Worm (Caenorhabditis elegans): ENCODE measurements around the gene plc-2.

Gene plc-2

DNA sequence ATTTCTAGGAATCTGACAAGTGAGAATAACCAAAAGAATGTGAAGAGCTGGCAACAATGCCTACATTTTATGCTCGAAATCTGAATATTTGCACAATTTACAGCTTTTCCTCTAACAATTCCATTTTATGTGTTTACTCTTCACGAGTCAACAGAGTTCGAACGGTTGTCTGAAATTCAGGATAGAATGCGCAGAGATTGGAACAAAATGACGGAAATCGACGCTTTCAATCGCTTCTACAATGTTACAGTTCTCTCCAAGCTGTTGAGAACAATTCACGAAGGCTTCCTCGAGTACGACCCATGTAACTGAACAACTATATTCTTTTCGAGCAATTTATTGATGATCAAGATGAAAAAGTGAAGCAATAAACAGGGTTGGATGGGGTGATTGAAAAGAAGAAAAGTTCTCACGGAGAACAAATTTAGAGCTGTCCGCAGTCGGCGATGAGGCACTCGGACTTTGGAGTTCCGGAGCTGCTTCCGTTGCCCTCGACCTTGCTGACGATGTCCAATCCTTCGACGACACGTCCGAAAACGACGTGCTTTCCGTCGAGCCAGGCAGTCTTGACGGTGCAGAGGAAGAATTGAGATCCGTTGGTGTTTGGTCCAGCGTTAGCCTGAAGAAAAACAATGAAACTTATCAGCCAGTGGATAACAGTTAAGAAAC is 6.0 kb upstream of the plc-2 start, which contains the start of gene Y75B12B.3:
Gene Y75B12B.3 (minus strand): TSS at position 21 of the 669 bp plus-strand sequence.
- peak; percentile 75 for TF ChIP-seq aha-1 (tag)
- TF ChIP-seq lir-3 (tag; optimal IDR thresholded peaks at IDR 0.05): no peak
- no peak for TF ChIP-seq Y75B8A.6 (GFP tag; IDR thresholded peaks at IDR 0.05)
- peak in 1 of 2 experiments; percentile 1 for TF ChIP-seq lsy-2 (tag; optimal IDR thresholded peaks at IDR 0.05)
- TF ChIP-seq lin-13 (GFP tag; optimal IDR thresholded peaks at IDR 0.05): peak; percentile 1
- TF ChIP-seq pha-4 (GFP tag; IDR thresholded peaks at IDR 0.05): no peak; the same call in 1 of the 2 replicates
- no peak for TF ChIP-seq pha-4 (tag; optimal IDR thresholded peaks at IDR 0.05)
- no peak for TF ChIP-seq saeg-2 (GFP tag; IDR thresholded peaks at IDR 0.05)
- TF ChIP-seq mdt-29 (GFP tag; IDR thresholded peaks at IDR 0.05): 0 out of 2 replicates have a peak, but pooled peaks have one; percentile 42
- peak; percentile 39; the same call in 1 of the 2 replicates for TF ChIP-seq arid-1 (GFP tag; conservative IDR thresholded peaks at IDR 0.05)
- no peak for TF ChIP-seq daf-16 (GFP tag; optimal IDR thresholded peaks at IDR 0.05)
- TF ChIP-seq daf-16 (tag; optimal IDR thresholded peaks at IDR 0.05): no peak
- TF ChIP-seq daf-12 (tag; optimal IDR thresholded peaks at IDR 0.05): no peak
- TF ChIP-seq mep-1 (tag; optimal IDR thresholded peaks at IDR 0.05): peak; percentile 11
- TF ChIP-seq php-3 (GFP tag; IDR thresholded peaks at IDR 0.05): no peak
- no peak for TF ChIP-seq nhr-237 (tag; optimal IDR thresholded peaks at IDR 0.05)
- no peak for TF ChIP-seq spr-1 (tag; optimal IDR thresholded peaks at IDR 0.05)
- TF ChIP-seq nhr-77 (tag; optimal IDR thresholded peaks at IDR 0.05): no peak
- TF ChIP-seq lin-29 (GFP tag; IDR thresholded peaks at IDR 0.05): no peak
- no peak for TF ChIP-seq spr-3 (GFP tag; optimal IDR thresholded peaks at IDR 0.05)
- TF ChIP-seq ctbp-1 (GFP tag; IDR thresholded peaks at IDR 0.05): no peak
- no peak for TF ChIP-seq hmg-1.1 (GFP tag; IDR thresholded peaks at IDR 0.05)
- TF ChIP-seq lin-38 (GFP tag; IDR thresholded peaks at IDR 0.05): peak; percentile 52
- no peak for TF ChIP-seq ces-1 (GFP tag; optimal IDR thresholded peaks at IDR 0.05)
- no peak for TF ChIP-seq tag-97 (GFP tag; IDR thresholded peaks at IDR 0.05)
- no peak for TF ChIP-seq skn-1 (tag; optimal IDR thresholded peaks at IDR 0.05)
- no peak for TF ChIP-seq mdl-1 (tag; optimal IDR thresholded peaks at IDR 0.05)
- TF ChIP-seq ztf-7 (tag; optimal IDR thresholded peaks at IDR 0.05): no peak
- no peak for TF ChIP-seq mxl-3 (GFP tag; optimal IDR thresholded peaks at IDR 0.05)
- TF ChIP-seq ceh-28 (tag; optimal IDR thresholded peaks at IDR 0.05): no peak
- TF ChIP-seq dmd-9 (GFP tag; IDR thresholded peaks at IDR 0.05): no peak
- TF ChIP-seq dmd-6 (GFP tag; IDR thresholded peaks at IDR 0.05): no peak
- TF ChIP-seq hlh-11 (tag; optimal IDR thresholded peaks at IDR 0.05): no peak
- no peak for TF ChIP-seq ZK337.2 (GFP tag; IDR thresholded peaks at IDR 0.05)
- TF ChIP-seq fkh-10 (GFP tag; optimal IDR thresholded peaks at IDR 0.05): no peak
- no peak for TF ChIP-seq nhr-111 (GFP tag; optimal IDR thresholded peaks at IDR 0.05)
- TF ChIP-seq ztf-11 (tag; optimal IDR thresholded peaks at IDR 0.05): no peak
- TF ChIP-seq zag-1 (tag; optimal IDR thresholded peaks at IDR 0.05): no peak
- peak; percentile 46; the same call in 1 of the 2 replicates for TF ChIP-seq Y48G9A.11 (GFP tag; IDR thresholded peaks at IDR 0.05)
- TF ChIP-seq daf-8 (GFP tag; IDR thresholded peaks at IDR 0.05): no peak
- TF ChIP-seq nhr-11 (tag; optimal IDR thresholded peaks at IDR 0.05): no peak
- TF ChIP-seq jun-1 (tag; optimal IDR thresholded peaks at IDR 0.05): no peak
- no peak for TF ChIP-seq mes-2 (tag; optimal IDR thresholded peaks at IDR 0.05; ENCODE audit: poor library complexity, severe bottlenecking)
- TF ChIP-seq nhr-41 (GFP tag; IDR thresholded peaks at IDR 0.05): no peak
- no peak for TF ChIP-seq F37D6.2 (tag; optimal IDR thresholded peaks at IDR 0.05)
- no peak for TF ChIP-seq F44E2.7 (GFP tag; IDR thresholded peaks at IDR 0.05)
- no peak for TF ChIP-seq lin-15B (tag; optimal IDR thresholded peaks at IDR 0.05)
- TF ChIP-seq set-16 (GFP tag; IDR thresholded peaks at IDR 0.05): peak; percentile 65
- no peak for TF ChIP-seq tra-1 (GFP tag; IDR thresholded peaks at IDR 0.05)
- TF ChIP-seq vab-7 (GFP tag; IDR thresholded peaks at IDR 0.05): peak; percentile 33; the same call in 1 of the 2 replicates
- TF ChIP-seq egl-43 (GFP tag; IDR thresholded peaks at IDR 0.05): peak; percentile 68
- TF ChIP-seq T26A8.4 (GFP tag; IDR thresholded peaks at IDR 0.05): no peak

Data from whole organism, L4 larva.